Fruit fly (Drosophila melanogaster) whole organism, embryonic: ENCODE results near the gene CG6574.

Experiments
- Bdp1 ChIP-seq: fragments of 200-800 bp; sonication (Bioruptor generic); optimal IDR thresholded peaks from 3 replicates; lab custom pipeline; 2016; ENCODE audit warnings: missing biosample characterization, missing genetic modification characterization
- CG11696 ChIP-seq: fragments of 200-800 bp; sonication (Bioruptor generic); IDR thresholded peaks from 2 replicates; pipeline ENCODE4 v1.3.6; 2022; ENCODE audit warnings: missing biosample characterization, missing genetic modification characterization
- CG12391 ChIP-seq: fragments of 200-800 bp; sonication (Bioruptor generic); optimal IDR thresholded peaks from 3 replicates; lab custom pipeline; 2018; ENCODE audit warnings: missing biosample characterization, mild to moderate bottlenecking, missing genetic modification characterization, moderate library complexity
- CG13894 ChIP-seq: fragments of 200-800 bp; sonication (Bioruptor generic); optimal IDR thresholded peaks from 3 replicates; lab custom pipeline; 2018; ENCODE audit warnings: missing biosample characterization, mild to moderate bottlenecking, missing genetic modification characterization, moderate library complexity
- CG17328 ChIP-seq: fragments of 200-800 bp; sonication (Bioruptor generic); IDR thresholded peaks from 2 replicates; pipeline ENCODE4 v1.3.6; 2022; ENCODE audit warnings: missing biosample characterization, missing genetic modification characterization
- CG17568 ChIP-seq: fragments of 200-800 bp; sonication (Bioruptor generic); optimal IDR thresholded peaks from 2 replicates; lab custom pipeline; 2018; ENCODE audit warnings: missing biosample characterization, mild to moderate bottlenecking, missing genetic modification characterization, moderate library complexity
- CG17829 ChIP-seq: fragments of 200-800 bp; optimal IDR thresholded peaks from 2 replicates; lab custom pipeline; 2019; ENCODE audit warnings: missing biosample characterization, mild to moderate bottlenecking, missing genetic modification characterization, moderate library complexity
- CG18476 ChIP-seq: fragments of 200-800 bp; sonication (Bioruptor generic); optimal IDR thresholded peaks from 2 replicates; lab custom pipeline; 2016; ENCODE audit warnings: missing biosample characterization, mild to moderate bottlenecking, missing genetic modification characterization
- CG30431 ChIP-seq: fragments of 200-800 bp; sonication (Bioruptor generic); optimal IDR thresholded peaks from 2 replicates; lab custom pipeline; 2017; ENCODE audit warnings: missing biosample characterization, missing genetic modification characterization
- CG31224 ChIP-seq: fragments of 200-800 bp; sonication (Bioruptor generic); IDR thresholded peaks from 2 replicates; pipeline ENCODE4 v1.3.6; 2022; ENCODE audit warnings: missing biosample characterization, missing genetic modification characterization
- CG4730 ChIP-seq: fragments of 200-800 bp; sonication (Bioruptor generic); IDR thresholded peaks from 2 replicates; pipeline ENCODE4 v1.3.6; 2022; ENCODE audit warnings: missing biosample characterization, missing genetic modification characterization
- CG4820 ChIP-seq: fragments of 200-800 bp; sonication (Bioruptor generic); optimal IDR thresholded peaks from 3 replicates; lab custom pipeline; 2016; ENCODE audit warnings: missing biosample characterization, missing genetic modification characterization
- CG6254 ChIP-seq: fragments of 200-800 bp; sonication (Bioruptor generic); optimal IDR thresholded peaks from 3 replicates; lab custom pipeline; 2017; ENCODE audit warnings: mild to moderate bottlenecking, missing biosample characterization, missing genetic modification reagents, missing genetic modification characterization
- CG8089 ChIP-seq: fragments of 200-800 bp; sonication (Bioruptor generic); optimal IDR thresholded peaks from 3 replicates; lab custom pipeline; 2016; ENCODE audit warnings: missing biosample characterization, missing genetic modification characterization
- CG8359 ChIP-seq: fragments of 200-800 bp; sonication (Bioruptor generic); optimal IDR thresholded peaks from 2 replicates; lab custom pipeline; 2017; ENCODE audit warnings: missing biosample characterization, mild to moderate bottlenecking, missing genetic modification characterization, borderline replicate concordance
- CG8388 ChIP-seq: fragments of 200-800 bp; sonication (Bioruptor generic); optimal IDR thresholded peaks from 2 replicates; lab custom pipeline; 2019; ENCODE audit warnings: missing biosample characterization, mild to moderate bottlenecking, missing genetic modification characterization, moderate library complexity
- CG9817 ChIP-seq: fragments of 200-800 bp; sonication (Bioruptor generic); optimal IDR thresholded peaks from 2 replicates; lab custom pipeline; 2018; ENCODE audit warnings: missing biosample characterization, mild to moderate bottlenecking, missing genetic modification characterization, moderate library complexity
- CoRest ChIP-seq: fragments of 200-800 bp; sonication (Bioruptor generic); optimal IDR thresholded peaks from 3 replicates; lab custom pipeline; 2018; ENCODE audit warnings: missing biosample characterization, mild to moderate bottlenecking, missing genetic modification characterization, moderate library complexity
- Dip2 ChIP-seq: fragments of 200-800 bp; sonication (Bioruptor generic); IDR thresholded peaks from 2 replicates; pipeline ENCODE4 v1.3.6; 2022; ENCODE audit warnings: missing biosample characterization, missing genetic modification characterization
- Dref ChIP-seq: fragments of 200-800 bp; sonication (Bioruptor generic); IDR thresholded peaks from 2 replicates; pipeline ENCODE4 v1.3.6; 2022; ENCODE audit warnings: missing biosample characterization, missing genetic modification characterization
- Gsc ChIP-seq: fragments of 200-800 bp; sonication (Bioruptor generic); IDR thresholded peaks from 2 replicates; pipeline ENCODE4 v1.3.6; 2022; ENCODE audit warnings: missing biosample characterization, missing genetic modification characterization
- H15 ChIP-seq: fragments of 200-800 bp; sonication (Bioruptor generic); IDR thresholded peaks from 3 replicates; pipeline ENCODE4 v1.3.6; 2022; ENCODE audit warnings: missing biosample characterization, missing genetic modification characterization
- Hmx ChIP-seq: fragments of 200-800 bp; sonication (Bioruptor generic); optimal IDR thresholded peaks from 2 replicates; lab custom pipeline; 2016; ENCODE audit warnings: missing biosample characterization, missing genetic modification characterization
- Jarid2 ChIP-seq: fragments of 200-800 bp; sonication (Bioruptor generic); optimal IDR thresholded peaks from 3 replicates; lab custom pipeline; 2017; ENCODE audit warnings: mild to moderate bottlenecking, missing biosample characterization, missing genetic modification reagents, missing genetic modification characterization
- MTF-1 ChIP-seq: fragments of 200-800 bp; sonication (Bioruptor generic); optimal IDR thresholded peaks from 2 replicates; lab custom pipeline; 2018; ENCODE audit warnings: missing biosample characterization, mild to moderate bottlenecking, missing genetic modification characterization, borderline replicate concordance
- Mad ChIP-seq: fragments of 200-800 bp; sonication (Bioruptor generic); optimal IDR thresholded peaks from 2 replicates; lab custom pipeline; 2016; ENCODE audit warnings: missing biosample characterization, missing genetic modification characterization
- Optix ChIP-seq: fragments of 200-800 bp; sonication (Bioruptor generic); IDR thresholded peaks from 3 replicates; pipeline ENCODE4 v1.3.6; 2022; ENCODE audit warnings: missing biosample characterization, missing genetic modification characterization
- PHDP ChIP-seq: fragments of 200-800 bp; sonication (Bioruptor generic); optimal IDR thresholded peaks from 3 replicates; lab custom pipeline; 2018; ENCODE audit warnings: missing biosample characterization, mild to moderate bottlenecking, missing genetic modification characterization, moderate library complexity
- Sin3A ChIP-seq: fragments of >200 bp; optimal IDR thresholded peaks from 2 replicates; lab custom pipeline; 2018
- Six4 ChIP-seq: fragments of 200-800 bp; sonication (Bioruptor generic); optimal IDR thresholded peaks from 2 replicates; lab custom pipeline; 2016; ENCODE audit warnings: missing biosample characterization, missing genetic modification characterization
- Sry-β ChIP-seq: fragments of 200-800 bp; sonication (Bioruptor generic); optimal IDR thresholded peaks from 2 replicates; lab custom pipeline; 2018; ENCODE audit warnings: missing biosample characterization, mild to moderate bottlenecking, missing genetic modification characterization, moderate library complexity
- Tbp ChIP-seq: fragments of >200 bp; optimal IDR thresholded peaks from 2 replicates; lab custom pipeline; 2018; ENCODE audit warnings: missing biosample characterization, missing genetic modification characterization
- al ChIP-seq: fragments of 200-800 bp; sonication (Bioruptor generic); IDR thresholded peaks from 2 replicates; pipeline ENCODE4 v1.3.6; 2022; ENCODE audit warnings: missing biosample characterization, missing genetic modification characterization
- ara ChIP-seq: fragments of 200-800 bp; sonication (Bioruptor generic); IDR thresholded peaks from 2 replicates; pipeline ENCODE4 v1.3.6; 2022; ENCODE audit warnings: missing biosample characterization, missing genetic modification characterization
- ase ChIP-seq: fragments of 200-800 bp; sonication (Bioruptor generic); IDR thresholded peaks from 3 replicates; pipeline ENCODE4 v1.3.6; 2022; ENCODE audit warnings: missing biosample characterization, missing genetic modification characterization
- bsh ChIP-seq, 2 experiments: fragments of 200-800 bp; sonication (Bioruptor generic); optimal IDR thresholded peaks; 2 replicates each; lab custom pipeline; 2017 to 2018; ENCODE audit warnings: mild to moderate bottlenecking in 2 of 2, missing biosample characterization in 2 of 2, missing genetic modification characterization in 2 of 2, moderate library complexity in 1 of 2
- chif ChIP-seq, 2 experiments: fragments of 200-800 bp; sonication (Bioruptor generic); optimal IDR thresholded peaks; 3 replicates each; lab custom pipeline; 2016; ENCODE audit warnings: missing biosample characterization in 2 of 2, missing genetic modification characterization in 2 of 2
- croc ChIP-seq: fragments of 200-800 bp; sonication (Bioruptor generic); conservative IDR thresholded peaks from 3 replicates; pipeline ENCODE4 v1.3.6; 2022; ENCODE audit warnings: missing biosample characterization, missing genetic modification characterization
- crol ChIP-seq: fragments of 200-800 bp; sonication (Bioruptor generic); IDR thresholded peaks from 2 replicates; pipeline ENCODE4 v1.3.6; 2022; ENCODE audit warnings: missing biosample characterization, missing genetic modification characterization
- gem ChIP-seq: fragments of 200-800 bp; sonication (Bioruptor generic); optimal IDR thresholded peaks from 2 replicates; lab custom pipeline; 2019; ENCODE audit warnings: missing biosample characterization, mild to moderate bottlenecking, missing genetic modification characterization, moderate library complexity
- grn ChIP-seq: fragments of 200-800 bp; sonication (Bioruptor generic); optimal IDR thresholded peaks from 3 replicates; lab custom pipeline; 2017; ENCODE audit warnings: missing biosample characterization, missing genetic modification characterization
- gt ChIP-seq: fragments of 200-800 bp; sonication (Bioruptor generic); IDR thresholded peaks from 2 replicates; pipeline ENCODE4 v1.3.6; 2022; ENCODE audit warnings: missing biosample characterization, missing genetic modification characterization
- hkb ChIP-seq, 2 experiments: fragments of 200-800 bp in 1 of 2; fragments of >200 bp in 1 of 2; sonication (Bioruptor generic) in 1 of 2; IDR thresholded peaks in 1 of 2; optimal IDR thresholded peaks in 1 of 2; 2 replicates each; pipeline versions ENCODE4 v1.3.6 to Lab custom; 2017 to 2022; ENCODE audit warnings: missing biosample characterization in 1 of 2, missing genetic modification characterization in 1 of 2
- mam ChIP-seq: fragments of 200-800 bp; sonication (Bioruptor generic); optimal IDR thresholded peaks from 3 replicates; lab custom pipeline; 2016; ENCODE audit warnings: missing biosample characterization, missing genetic modification characterization
- onecut ChIP-seq: fragments of 200-800 bp; sonication (Bioruptor generic); IDR thresholded peaks from 2 replicates; pipeline ENCODE4 v1.3.6; 2022; ENCODE audit warnings: missing biosample characterization, missing genetic modification characterization
- otp ChIP-seq: fragments of 200-800 bp; sonication (Bioruptor generic); IDR thresholded peaks from 3 replicates; pipeline ENCODE4, ENCODE4 v1.3.6; 2022; ENCODE audit warnings: missing biosample characterization, missing genetic modification characterization
- peb ChIP-seq: fragments of 200-800 bp; sonication (Bioruptor generic); IDR thresholded peaks from 2 replicates; pipeline ENCODE4 v1.3.6; 2022; ENCODE audit warnings: missing biosample characterization, missing genetic modification characterization
- pzg ChIP-seq: fragments of 200-800 bp; sonication (Bioruptor generic); optimal IDR thresholded peaks from 3 replicates; lab custom pipeline; 2018; ENCODE audit warnings: missing biosample characterization, mild to moderate bottlenecking, missing genetic modification characterization, moderate library complexity
- rib ChIP-seq: fragments of 200-800 bp; sonication (Bioruptor generic); IDR thresholded peaks from 2 replicates; pipeline ENCODE4 v1.3.6; 2022; ENCODE audit warnings: missing biosample characterization, missing genetic modification characterization
- sim ChIP-seq: fragments of 200-800 bp; sonication (Bioruptor generic); IDR thresholded peaks from 2 replicates; pipeline ENCODE4 v1.3.6; 2022; ENCODE audit warnings: missing biosample characterization, missing genetic modification characterization
- zen ChIP-seq: fragments of 200-800 bp; sonication (Bioruptor generic); optimal IDR thresholded peaks from 3 replicates; lab custom pipeline; 2018; ENCODE audit warnings: missing biosample characterization, mild to moderate bottlenecking, missing genetic modification characterization, moderate library complexity

CG6574 gene

dm6 chr3R:10849515-10849973 is 13.2 kb downstream of the CG6574 start, which contains the start of gene CG42394 (continued):
- TF ChIP-seq CG8359, result peak; percentile 93
- peak; percentile 92 for TF ChIP-seq croc (GFP tag; lab: Robert Waterston, UW)
- TF ChIP-seq Jarid2, result peak; percentile 83
- no peak for TF ChIP-seq Dref
- no peak for TF ChIP-seq Tbp (GFP tag; lab: Kevin White, UChicago)
- peak; percentile 88 for TF ChIP-seq CG11696
- TF ChIP-seq CG17328 (GFP tag; lab: Robert Waterston, UW), result peak; percentile 95
- TF ChIP-seq CG4820 (GFP tag; lab: Kevin White, UChicago), result peak; percentile 93
- TF ChIP-seq Optix (GFP tag; lab: Robert Waterston, UW), result peak; percentile 83
- no peak for TF ChIP-seq Sin3A (lab: Kevin White, UChicago)
- TF ChIP-seq rib (GFP tag; lab: Robert Waterston, UW), result peak; percentile 90
- peak; percentile 95 for TF ChIP-seq PHDP (tag; lab: Kevin White, UChicago)
- peak; percentile 88 for TF ChIP-seq CG31224 (GFP tag; lab: Robert Waterston, UW)
- no peak for TF ChIP-seq grn (GFP tag; lab: Kevin White, UChicago)
- peak; percentile 86 for TF ChIP-seq CG13894
- no peak for TF ChIP-seq Dip2
- TF ChIP-seq zen (tag; lab: Kevin White, UChicago), result peak; percentile 97
- no peak for TF ChIP-seq Hmx (GFP tag; lab: Kevin White, UChicago)
- TF ChIP-seq CoRest (tag; lab: Kevin White, UChicago), result peak; percentile 96
- peak; percentile 69 for TF ChIP-seq mam (GFP tag; lab: Kevin White, UChicago)
- TF ChIP-seq CG30431 (GFP tag; lab: Kevin White, UChicago), result peak; percentile 90
- TF ChIP-seq pzg (GFP tag; lab: Kevin White, UChicago), result no peak
- TF ChIP-seq Sry-β (GFP tag; lab: Kevin White, UChicago), result peak; percentile 68
- peak; percentile 97 for TF ChIP-seq CG12391 (tag; lab: Kevin White, UChicago)
- peak; percentile 96 for TF ChIP-seq CG6254 (GFP tag; lab: Kevin White, UChicago)
- peak; percentile 87 for TF ChIP-seq onecut
- peak; percentile 91 for TF ChIP-seq H15 (GFP tag; lab: Robert Waterston, UW)
- TF ChIP-seq al (GFP tag; lab: Robert Waterston, UW), result peak; percentile 91
- peak; percentile 91 for TF ChIP-seq CG18476 (GFP tag; lab: Kevin White, UChicago)
- TF ChIP-seq Mad, result peak; percentile 75
- TF ChIP-seq otp (GFP tag; lab: Robert Waterston, UW), result peak; percentile 93
- peak; percentile 95 for TF ChIP-seq ara (GFP tag; lab: Robert Waterston, UW)
- TF ChIP-seq MTF-1 (GFP tag; lab: Kevin White, UChicago), result peak; percentile 91
- peak; percentile 91 for TF ChIP-seq ase (GFP tag; lab: Robert Waterston, UW)
- TF ChIP-seq CG17568 (GFP tag; lab: Kevin White, UChicago), result no peak
- TF ChIP-seq sim, result peak; percentile 90
- peak; percentile 98 for TF ChIP-seq gem (tag; lab: Kevin White, UChicago)
- no peak for TF ChIP-seq hkb (optimal IDR thresholded peaks at IDR 0.05; lab: Kevin White, UChicago)
- peak; percentile 97 for TF ChIP-seq hkb (GFP tag; IDR thresholded peaks at IDR 0.05; lab: Robert Waterston, UW)
- peak; percentile 40; the same call in 1 of the 2 replicates for TF ChIP-seq crol (GFP tag; lab: Robert Waterston, UW)
- peak; percentile 21; the same call in 1 of the 2 replicates for TF ChIP-seq Gsc (GFP tag; lab: Robert Waterston, UW)
- TF ChIP-seq Six4 (GFP tag; lab: Kevin White, UChicago), result peak; percentile 95
- TF ChIP-seq gt, result peak; percentile 74
- peak; percentile 91 for TF ChIP-seq CG8388 (GFP tag; lab: Kevin White, UChicago)
- TF ChIP-seq CG4730, result peak; percentile 85
- TF ChIP-seq Bdp1 (GFP tag; lab: Kevin White, UChicago), result peak; percentile 64
- TF ChIP-seq CG8089 (GFP tag; lab: Kevin White, UChicago), result peak; percentile 51
- peak; percentile 93 to 95 for TF ChIP-seq bsh (GFP tag; optimal IDR thresholded peaks at IDR 0.05; lab: Kevin White, UChicago)
- peak; percentile 98 for TF ChIP-seq CG17829 (tag; lab: Kevin White, UChicago)
- TF ChIP-seq peb, result peak; percentile 78
- peak; percentile 83 for TF ChIP-seq CG9817
- TF ChIP-seq chif (GFP tag; optimal IDR thresholded peaks at IDR 0.05; lab: Kevin White, UChicago), result peak; percentile 56 to 75
